Worm (Caenorhabditis elegans) whole organism, L4/young adult: ENCODE measurements around the gene F43B10.1.

Experiments used
- W03F9.2 ChIP-seq: fragments of 150-350 bp; optimal IDR thresholded peaks from 2 replicates; lab custom pipeline; 2014; ENCODE audit warnings: missing biosample characterization, missing genetic modification characterization
- dao-5 ChIP-seq: sonication (generic microtip); optimal IDR thresholded peaks from 2 replicates; lab custom pipeline; 2016; ENCODE audit warnings: missing genotype, missing genetic modification characterization, moderate library complexity, missing compliant biosample characterization
- him-1 ChIP-seq: sonication (generic microtip); optimal IDR thresholded peaks from 2 replicates; lab custom pipeline; 2016; ENCODE audit warnings: missing genotype, missing genetic modification reagents, missing genetic modification characterization, missing compliant biosample characterization

ce11 chrX:16607128-16607527 lies 55.5 kb downstream of the F43B10.1 start:
- TF ChIP-seq him-1 (tag; lab: Kevin White, UChicago) (no peak), W03F9.2 (no peak), dao-5 (tag; lab: Kevin White, UChicago) (no peak)
